Fruit fly (Drosophila melanogaster) whole organism, wandering third instar larva: Measurements from ENCODE around the gene Fatp1.

Experiments used
- Dif ChIP-seq: fragments of 200-275, 200-300 bp; sonication (Bioruptor generic); optimal IDR thresholded peaks from 2 replicates; lab custom pipeline; 2018; ENCODE audit warnings: missing biosample characterization, missing genetic modification characterization; ENCODE audit not compliant: partially characterized antibody
- fru ChIP-seq: fragments of 200-800 bp; sonication (Bioruptor generic); optimal IDR thresholded peaks from 3 replicates; lab custom pipeline; 2016; ENCODE audit warnings: missing biosample characterization, mild to moderate bottlenecking, missing genetic modification characterization
- jim ChIP-seq: fragments of 175-275, 200-325 bp; sonication (Bioruptor generic); optimal IDR thresholded peaks from 2 replicates; lab custom pipeline; 2016; ENCODE audit warnings: missing biosample characterization, mild to moderate bottlenecking, missing genetic modification characterization
- pan ChIP-seq: fragments of >200 bp; optimal IDR thresholded peaks from 2 replicates; lab custom pipeline; 2017

- TF ChIP-seq pan, result no peak
- no peak for TF ChIP-seq fru
- no peak for TF ChIP-seq jim (GFP tag; lab: Kevin White, UChicago)
- no peak for TF ChIP-seq Dif (GFP tag; lab: Kevin White, UChicago)
Observed at dm6 chr2L:10496338-10496737, 20.7 kb downstream of the Fatp1 start.
